Worm (Caenorhabditis elegans) whole organism, L4 larva: Measurements from ENCODE around the gene F10A3.11.

Experiments used
- F26F4.8 ChIP-seq: fragments of 200-800 bp; sonication (Bioruptor generic); conservative IDR thresholded peaks from 2 replicates; pipeline ENCODE4 v1.3.6; 2022; ENCODE audit warnings: missing genetic modification characterization, missing compliant biosample characterization
- F44E2.7 ChIP-seq: fragments of 200-800 bp; sonication (Bioruptor generic); IDR thresholded peaks from 2 replicates; pipeline ENCODE4 v2.1.2; 2022; ENCODE audit warnings: missing genetic modification characterization, missing compliant biosample characterization
- R02D3.7 ChIP-seq: fragments of 150-350 bp; sonication (generic microtip); optimal IDR thresholded peaks from 3 replicates; lab custom pipeline; 2014; ENCODE audit warnings: missing biosample characterization, missing genetic modification characterization
- T26A8.4 ChIP-seq: fragments of 200-800 bp; sonication (Bioruptor generic); IDR thresholded peaks from 2 replicates; pipeline ENCODE4 v1.3.6; 2022; ENCODE audit warnings: missing genetic modification characterization, missing compliant biosample characterization
- Y105C5A.15 ChIP-seq: fragments of 200-800 bp; sonication (Bioruptor generic); IDR thresholded peaks from 2 replicates; pipeline ENCODE4 v1.3.6; 2022; ENCODE audit warnings: missing genetic modification characterization, missing compliant biosample characterization
- Y5F2A.4 ChIP-seq: fragments of 200-800 bp; sonication (Bioruptor generic); optimal IDR thresholded peaks from 2 replicates; lab custom pipeline; 2018; ENCODE audit warnings: mild to moderate bottlenecking, missing genetic modification characterization, missing compliant biosample characterization
- Y75B8A.6 ChIP-seq: fragments of 200-800 bp; sonication (Bioruptor generic); IDR thresholded peaks from 2 replicates; pipeline ENCODE4 v1.3.6; 2022; ENCODE audit warnings: missing genetic modification reagents, missing genetic modification characterization, missing compliant biosample characterization
- ZK337.2 ChIP-seq: fragments of 200-800 bp; sonication (Bioruptor generic); IDR thresholded peaks from 2 replicates; pipeline ENCODE4 v1.3.6; 2022; ENCODE audit warnings: missing genetic modification reagents, missing genetic modification characterization, missing compliant biosample characterization
- aha-1 ChIP-seq: fragments of 150-350 bp; peaks from one replicate; lab custom pipeline; 2014; ENCODE audit warnings: missing biosample characterization, missing genetic modification characterization
- aly-2 ChIP-seq: sonication (generic microtip); optimal IDR thresholded peaks from 2 replicates; lab custom pipeline; 2018; ENCODE audit warnings: missing biosample characterization, missing genetic modification characterization
- ceh-20 ChIP-seq: fragments of 200-800 bp; sonication (Bioruptor generic); IDR thresholded peaks from 2 replicates; pipeline ENCODE4 v1.3.6; 2022; ENCODE audit warnings: missing genetic modification reagents, missing genetic modification characterization, missing compliant biosample characterization
- ceh-44 ChIP-seq: fragments of 200-800 bp; sonication (Bioruptor generic); IDR thresholded peaks from 2 replicates; pipeline ENCODE4 v1.3.6; 2022; ENCODE audit warnings: missing genetic modification reagents, missing genetic modification characterization, missing compliant biosample characterization
- ceh-62 ChIP-seq: sonication (generic microtip); optimal IDR thresholded peaks from 2 replicates; lab custom pipeline; 2017; ENCODE audit warnings: missing biosample characterization, missing genetic modification characterization
- cey-2 ChIP-seq: sonication (generic microtip); optimal IDR thresholded peaks from 3 replicates; lab custom pipeline; 2017; ENCODE audit warnings: missing genetic modification characterization, mild to moderate bottlenecking, missing compliant biosample characterization, antibody characterized with exemption, borderline replicate concordance; ENCODE audit not compliant: insufficient read depth
- ctbp-1 ChIP-seq: fragments of 200-800 bp; sonication (Bioruptor generic); IDR thresholded peaks from 2 replicates; pipeline ENCODE4 v1.3.6; 2022; ENCODE audit warnings: missing genetic modification reagents, missing genetic modification characterization, missing compliant biosample characterization
- daf-16 ChIP-seq, 3 experiments: sonication (generic microtip); optimal IDR thresholded peaks; 2 replicates each; lab custom pipeline; 2016 to 2017; ENCODE audit warnings: missing genetic modification characterization in 3 of 3, missing genetic modification reagents in 3 of 3, mild to moderate bottlenecking in 2 of 3, missing compliant biosample characterization in 2 of 3, missing biosample characterization in 1 of 3, moderate library complexity in 1 of 3
- daf-19 ChIP-seq: fragments of 200-800 bp; sonication (Bioruptor generic); conservative IDR thresholded peaks from 2 replicates; pipeline ENCODE4 v1.3.6; 2022; ENCODE audit warnings: missing genetic modification characterization, missing compliant biosample characterization
- daf-8 ChIP-seq: fragments of 200-800 bp; sonication (Bioruptor generic); IDR thresholded peaks from 2 replicates; pipeline ENCODE4 v1.3.6; 2022; ENCODE audit warnings: missing genetic modification characterization, missing compliant biosample characterization
- dmd-6 ChIP-seq: fragments of 200-800 bp; sonication (Bioruptor generic); IDR thresholded peaks from 2 replicates; pipeline ENCODE4 v1.3.6; 2022; ENCODE audit warnings: missing genetic modification reagents, missing genetic modification characterization, missing compliant biosample characterization
- egl-27 ChIP-seq: sonication (generic microtip); optimal IDR thresholded peaks from 3 replicates; lab custom pipeline; 2017; ENCODE audit warnings: missing biosample characterization, missing genetic modification reagents, missing genetic modification characterization
- hmg-1.1 ChIP-seq: fragments of 200-800 bp; sonication (Bioruptor generic); IDR thresholded peaks from 2 replicates; pipeline ENCODE4 v1.3.6; 2022; ENCODE audit warnings: missing genetic modification reagents, missing genetic modification characterization, missing compliant biosample characterization
- lim-7 ChIP-seq: fragments of 200-800 bp; sonication (Bioruptor generic); IDR thresholded peaks from 2 replicates; pipeline ENCODE4 v1.3.6; 2022; ENCODE audit warnings: missing genetic modification characterization, missing compliant biosample characterization
- lin-1 ChIP-seq: fragments of 200-800 bp; sonication (Bioruptor generic); IDR thresholded peaks from 2 replicates; pipeline ENCODE4 v1.3.6; 2022; ENCODE audit warnings: missing genetic modification reagents, missing genetic modification characterization, missing compliant biosample characterization
- lin-13 ChIP-seq: fragments of 150-350 bp; optimal IDR thresholded peaks from 2 replicates; lab custom pipeline; 2014; ENCODE audit warnings: missing biosample characterization, missing genetic modification reagents, missing genetic modification characterization
- lsy-2 ChIP-seq, 2 experiments: fragments of 150-350 bp in 1 of 2; sonication (generic microtip) in 1 of 2; optimal IDR thresholded peaks; 2 replicates each; lab custom pipeline; 2014 to 2017; ENCODE audit warnings: missing biosample characterization in 2 of 2, missing genetic modification characterization in 2 of 2
- madf-5 ChIP-seq, 2 experiments: fragments of 200-800 bp; sonication (Bioruptor generic); IDR thresholded peaks; 2 replicates each; pipeline ENCODE4 v1.3.6; 2022; ENCODE audit warnings: missing compliant biosample characterization in 2 of 2, missing genetic modification characterization in 2 of 2
- madf-9 ChIP-seq: fragments of 200-800 bp; sonication (Bioruptor generic); conservative IDR thresholded peaks from 2 replicates; pipeline ENCODE4 v1.3.6; 2022; ENCODE audit warnings: missing genetic modification reagents, missing genetic modification characterization, missing compliant biosample characterization
- mdl-1 ChIP-seq, 2 experiments: fragments of 150-350 bp in 1 of 2; sonication (generic microtip) in 1 of 2; optimal IDR thresholded peaks; 2 replicates each; lab custom pipeline; 2014 to 2017; ENCODE audit warnings: missing biosample characterization in 2 of 2, missing genetic modification characterization in 2 of 2
- mxl-3 ChIP-seq: fragments of 200-800 bp; sonication (Bioruptor generic); optimal IDR thresholded peaks from 2 replicates; lab custom pipeline; 2018; ENCODE audit warnings: mild to moderate bottlenecking, missing genetic modification characterization, missing compliant biosample characterization
- nhr-111 ChIP-seq: fragments of 200-800 bp; sonication (Bioruptor generic); optimal IDR thresholded peaks from 2 replicates; lab custom pipeline; 2018; ENCODE audit warnings: mild to moderate bottlenecking, missing genetic modification characterization, missing compliant biosample characterization
- nhr-237 ChIP-seq: sonication (generic microtip); optimal IDR thresholded peaks from 2 replicates; lab custom pipeline; 2017; ENCODE audit warnings: missing biosample characterization, missing genetic modification characterization
- nhr-28 ChIP-seq: fragments of 150-350 bp; optimal IDR thresholded peaks from 2 replicates; lab custom pipeline; 2014; ENCODE audit warnings: missing biosample characterization, missing genetic modification characterization
- nhr-41 ChIP-seq: fragments of 200-800 bp; sonication (Bioruptor generic); IDR thresholded peaks from 2 replicates; pipeline ENCODE4 v1.3.6; 2022; ENCODE audit warnings: missing genetic modification reagents, missing genetic modification characterization, missing compliant biosample characterization
- nhr-42 ChIP-seq: fragments of 200-800 bp; sonication (Bioruptor generic); IDR thresholded peaks from 2 replicates; pipeline ENCODE4 v1.3.6; 2022; ENCODE audit warnings: missing genetic modification characterization, missing compliant biosample characterization
- nhr-48 ChIP-seq: sonication (generic microtip); optimal IDR thresholded peaks from 2 replicates; lab custom pipeline; 2016; ENCODE audit warnings: mild to moderate bottlenecking, missing genetic modification characterization, missing compliant biosample characterization
- nhr-77 ChIP-seq: fragments of 150-350 bp; optimal IDR thresholded peaks from 2 replicates; lab custom pipeline; 2014; ENCODE audit warnings: missing biosample characterization, missing genetic modification characterization
- pha-4 ChIP-seq, 2 experiments: fragments of 150-350 bp in 1 of 2; fragments of 200-800 bp in 1 of 2; sonication (Bioruptor generic) in 1 of 2; IDR thresholded peaks in 1 of 2; optimal IDR thresholded peaks in 1 of 2; 2 replicates each; pipeline versions ENCODE4 v1.3.6 to Lab custom; 2014 to 2022; ENCODE audit warnings: missing genetic modification characterization in 2 of 2, missing genetic modification reagents in 2 of 2, missing biosample characterization in 1 of 2, missing compliant biosample characterization in 1 of 2
- php-3 ChIP-seq: fragments of 200-800 bp; sonication (Bioruptor generic); IDR thresholded peaks from 2 replicates; pipeline ENCODE4 v1.3.6; 2022; ENCODE audit warnings: missing genetic modification reagents, missing genetic modification characterization, missing compliant biosample characterization
- pqm-1 ChIP-seq: sonication (generic microtip); optimal IDR thresholded peaks from 2 replicates; lab custom pipeline; 2017; ENCODE audit warnings: missing biosample characterization, missing genetic modification characterization
- rbr-2 ChIP-seq: sonication (generic microtip); optimal IDR thresholded peaks from 2 replicates; lab custom pipeline; 2016; ENCODE audit warnings: missing genotype, missing genetic modification characterization, missing compliant biosample characterization
- saeg-2 ChIP-seq: fragments of 200-800 bp; sonication (Bioruptor generic); IDR thresholded peaks from 2 replicates; pipeline ENCODE4 v1.3.6; 2022; ENCODE audit warnings: missing genetic modification reagents, missing genetic modification characterization, missing compliant biosample characterization
- skn-1 ChIP-seq: fragments of 150-350 bp; optimal IDR thresholded peaks from 2 replicates; lab custom pipeline; 2014; ENCODE audit warnings: missing biosample characterization, missing genetic modification characterization
- zip-2 ChIP-seq: fragments of 150-350 bp; optimal IDR thresholded peaks from 2 replicates; lab custom pipeline; 2014; ENCODE audit warnings: missing biosample characterization, missing genetic modification characterization
- ztf-7 ChIP-seq: fragments of 150-350 bp; optimal IDR thresholded peaks from 2 replicates; lab custom pipeline; 2014; ENCODE audit warnings: missing biosample characterization, missing genetic modification characterization

F10A3.11 gene

ce11 chrV:16159594-16159993 is 2.9 kb upstream of the F10A3.11 start, which contains the start of gene F10A3.17:
Gene F10A3.17, minus strand, starts transcription at chrV:16159694.
- no peak for TF ChIP-seq nhr-111 (GFP tag; lab: Kevin White, UChicago)
- TF ChIP-seq T26A8.4: no peak

- TF ChIP-seq lin-1 (GFP tag; lab: Robert Waterston, UW) (no peak), F26F4.8 (no peak), ztf-7 (tag; lab: Kevin White, UChicago) (peak; percentile 30), aly-2 (tag; lab: Kevin White, UChicago) (no peak), Y5F2A.4 (GFP tag; lab: Kevin White, UChicago) (no peak), rbr-2 (tag; lab: Kevin White, UChicago) (no peak), nhr-28 (tag; lab: Kevin White, UChicago) (peak; percentile 37), madf-5 (GFP tag; IDR thresholded peaks at IDR 0.05; lab: Robert Waterston, UW) (no peak), nhr-237 (no peak), Y105C5A.15 (GFP tag; lab: Robert Waterston, UW) (no peak), nhr-77 (peak; percentile 47), daf-16 (GFP tag; optimal IDR thresholded peaks at IDR 0.05; lab: Kevin White, UChicago) (no peak), daf-16 (tag; optimal IDR thresholded peaks at IDR 0.05; lab: Kevin White, UChicago) (peak; percentile 73), pqm-1 (tag; lab: Kevin White, UChicago) (peak; percentile 22), nhr-48 (tag; lab: Kevin White, UChicago) (no peak), daf-19 (GFP tag; lab: Robert Waterston, UW) (no peak), ctbp-1 (GFP tag; lab: Robert Waterston, UW) (no peak), mdl-1 (tag; optimal IDR thresholded peaks at IDR 0.05; lab: Kevin White, UChicago) (no peak), zip-2 (peak; percentile 90), skn-1 (no peak), madf-9 (GFP tag; lab: Robert Waterston, UW) (no peak), dmd-6 (GFP tag; lab: Robert Waterston, UW) (no peak), mxl-3 (no peak), nhr-42 (GFP tag; lab: Robert Waterston, UW) (no peak), daf-8 (GFP tag; lab: Robert Waterston, UW) (no peak), cey-2 (tag; lab: Kevin White, UChicago) (no peak), ceh-62 (tag; lab: Kevin White, UChicago) (no peak), ceh-20 (no peak), saeg-2 (GFP tag; lab: Robert Waterston, UW) (no peak), pha-4 (GFP tag; IDR thresholded peaks at IDR 0.05; lab: Robert Waterston, UW) (no peak), pha-4 (tag; optimal IDR thresholded peaks at IDR 0.05; lab: Kevin White, UChicago) (peak; percentile 19), ZK337.2 (GFP tag; lab: Robert Waterston, UW) (no peak), ceh-44 (no peak), aha-1 (peak; percentile 46), Y75B8A.6 (GFP tag; lab: Robert Waterston, UW) (no peak), R02D3.7 (tag; lab: Kevin White, UChicago) (no peak), F44E2.7 (GFP tag; lab: Robert Waterston, UW) (no peak), php-3 (GFP tag; lab: Robert Waterston, UW) (no peak)
Measured at ce11 chrV:16160087-16160486, 2.4 kb upstream of the F10A3.11 start.

ce11 chrV:16163719-16164118 is 1.2 kb downstream of the F10A3.11 start, which contains the start of gene F10A3.12:
Gene F10A3.12, plus strand, starts transcription at chrV:16164019.
- no peak for TF ChIP-seq nhr-42 (GFP tag; lab: Robert Waterston, UW)
- TF ChIP-seq lin-13 (GFP tag; lab: Kevin White, UChicago): no peak
- no peak for TF ChIP-seq lsy-2 (tag; optimal IDR thresholded peaks at IDR 0.05; lab: Kevin White, UChicago)
- TF ChIP-seq egl-27 (tag; lab: Kevin White, UChicago): no peak
- no peak for TF ChIP-seq lim-7 (GFP tag; lab: Robert Waterston, UW)
- TF ChIP-seq hmg-1.1 (GFP tag; lab: Robert Waterston, UW): no peak
- no peak for TF ChIP-seq skn-1
- no peak for TF ChIP-seq nhr-41
- no peak for TF ChIP-seq Y105C5A.15 (GFP tag; lab: Robert Waterston, UW)
- TF ChIP-seq nhr-77: no peak
